Worm (Caenorhabditis elegans): Measurements from ENCODE around the gene T19C3.4.

ce11 chrIII:627838-628237, 7.8 kb upstream of the T19C3.4 start, which contains the start of gene T19C3.5:
- TF ChIP-seq him-1 (tag; optimal IDR thresholded peaks at IDR 0.05) (no peak), dao-5 (tag; optimal IDR thresholded peaks at IDR 0.05) (no peak)

Data from whole organism, L4/young adult.